Worm (Caenorhabditis elegans): ENCODE measurements around the gene ceh-43.

- TF ChIP-seq pha-4 (tag; optimal IDR thresholded peaks at IDR 0.05) (no peak), nhr-77 (tag; optimal IDR thresholded peaks at IDR 0.05) (no peak), ama-1 (optimal IDR thresholded peaks at IDR 0.05) (no peak), nhr-11 (tag; optimal IDR thresholded peaks at IDR 0.05) (no peak), elt-2 (tag; optimal IDR thresholded peaks at IDR 0.05) (no peak), hmg-11 (tag; optimal IDR thresholded peaks at IDR 0.05) (no peak), ceh-9 (tag; optimal IDR thresholded peaks at IDR 0.05) (no peak), fkh-10 (GFP tag; optimal IDR thresholded peaks at IDR 0.05) (no peak), ztf-11 (tag; optimal IDR thresholded peaks at IDR 0.05) (no peak), unc-62 (GFP tag; optimal IDR thresholded peaks at IDR 0.05) (no peak), pqm-1 (tag; optimal IDR thresholded peaks at IDR 0.05) (no peak)
Observed at ce11 chrIII:4417956-4418355, 31.8 kb downstream of the ceh-43 start, which contains the start of the genes R07E5.19 and pdcd-2.

Data from whole organism, L3 larva.